Worm (Caenorhabditis elegans): Measurements from ENCODE around the gene irld-45.

irld-45 gene

ce11 chrV:1629329-1629728, 18.8 kb upstream of the irld-45 start, which contains the start of gene nhr-238:
Gene nhr-238, minus strand, starts transcription at chrV:1629432.
- TF ChIP-seq sdc-2 (tag; optimal IDR thresholded peaks at IDR 0.05): no peak
- no peak for TF ChIP-seq Y22D7AL.16 (tag; optimal IDR thresholded peaks at IDR 0.05)
- TF ChIP-seq hlh-13 (GFP tag; optimal IDR thresholded peaks at IDR 0.05): no peak
- TF ChIP-seq ttx-3 (tag; optimal IDR thresholded peaks at IDR 0.05): no peak
- no peak for TF ChIP-seq mec-3 (tag; optimal IDR thresholded peaks at IDR 0.05; ENCODE audit: borderline replicate concordance)
- TF ChIP-seq F13H6.1 (tag; optimal IDR thresholded peaks at IDR 0.05): no peak
- no peak for TF ChIP-seq eyg-1 (tag; optimal IDR thresholded peaks at IDR 0.05)
- no peak for TF ChIP-seq hlh-6 (tag; optimal IDR thresholded peaks at IDR 0.05)
- no peak for TF ChIP-seq C08G9.2 (tag; optimal IDR thresholded peaks at IDR 0.05)
- no peak for TF ChIP-seq ref-2 (tag; optimal IDR thresholded peaks at IDR 0.05)
- no peak for TF ChIP-seq ztf-16 (tag; optimal IDR thresholded peaks at IDR 0.05)
- TF ChIP-seq dmd-4 (tag; optimal IDR thresholded peaks at IDR 0.05; ENCODE audit: borderline replicate concordance): no peak
- no peak for TF ChIP-seq ceh-34 (tag; optimal IDR thresholded peaks at IDR 0.05)
- no peak for TF ChIP-seq hlh-30 (tag; optimal IDR thresholded peaks at IDR 0.05; ENCODE audit: insufficient read depth)
- no peak for TF ChIP-seq elt-4 (tag; optimal IDR thresholded peaks at IDR 0.05)
- TF ChIP-seq lin-11 (tag; optimal IDR thresholded peaks at IDR 0.05): no peak

- TF ChIP-seq nhr-11 (tag; optimal IDR thresholded peaks at IDR 0.05) (no peak), che-1 (tag; optimal IDR thresholded peaks at IDR 0.05) (no peak), K09A11.1 (tag; optimal IDR thresholded peaks at IDR 0.05; ENCODE audit: insufficient read depth) (no peak), ceh-34 (tag; optimal IDR thresholded peaks at IDR 0.05) (no peak), rnt-1 (tag; optimal IDR thresholded peaks at IDR 0.05) (no peak), ceh-24 (tag; optimal IDR thresholded peaks at IDR 0.05) (no peak), hlh-30 (tag; optimal IDR thresholded peaks at IDR 0.05; ENCODE audit: insufficient read depth) (no peak), ahr-1 (tag; optimal IDR thresholded peaks at IDR 0.05) (no peak)
Measured at ce11 chrV:1631148-1631547, 17.0 kb upstream of the irld-45 start, which contains the start of gene Y46H3D.8. Gene Y46H3D.8, minus strand, starts transcription at chrV:1631248.

DNA sequence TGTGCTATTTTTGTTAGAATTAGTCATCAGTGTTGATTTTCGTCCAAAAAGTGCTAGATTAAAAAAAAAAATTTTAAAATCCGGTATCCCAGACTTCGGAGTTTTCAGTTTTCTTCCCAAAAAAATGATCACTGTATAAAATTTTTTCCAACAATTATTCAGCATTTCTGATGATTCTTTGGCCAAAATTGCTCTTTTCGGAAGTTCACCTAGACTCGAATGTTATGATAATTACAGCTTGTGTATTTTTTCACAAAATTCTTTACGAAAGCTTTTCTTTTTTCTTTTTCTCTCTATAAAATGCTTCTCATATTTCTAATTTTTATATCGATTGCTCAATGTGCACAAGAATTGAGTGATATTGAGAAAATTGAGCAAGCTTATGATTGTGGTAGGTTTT, 16.4 kb upstream of the irld-45 start, which contains the start of gene irld-17:
irld-17 (plus strand) TSS at position 301 of the 400 bp plus-strand sequence.
- no peak for TF ChIP-seq elt-4 (tag; optimal IDR thresholded peaks at IDR 0.05)
- no peak for TF ChIP-seq ahr-1 (tag; optimal IDR thresholded peaks at IDR 0.05)
- no peak for TF ChIP-seq hlh-6 (tag; optimal IDR thresholded peaks at IDR 0.05)
- TF ChIP-seq syd-9 (tag; optimal IDR thresholded peaks at IDR 0.05): no peak
- no peak for TF ChIP-seq lim-6 (tag; optimal IDR thresholded peaks at IDR 0.05)
- no peak for TF ChIP-seq hlh-8 (tag; optimal IDR thresholded peaks at IDR 0.05)
- no peak for TF ChIP-seq hlh-15 (tag; optimal IDR thresholded peaks at IDR 0.05)

ce11 chrV:1635859-1636258, 12.2 kb upstream of the irld-45 start, which contains the start of gene str-222:
Gene str-222, plus strand, starts transcription at chrV:1636159.
- TF ChIP-seq ceh-18 (tag; optimal IDR thresholded peaks at IDR 0.05) (no peak), npax-4 (tag; optimal IDR thresholded peaks at IDR 0.05) (no peak), sox-2 (GFP tag; IDR thresholded peaks at IDR 0.05) (no peak), elt-4 (tag; optimal IDR thresholded peaks at IDR 0.05) (no peak), odd-2 (tag; optimal IDR thresholded peaks at IDR 0.05) (no peak), pax-1 (tag; optimal IDR thresholded peaks at IDR 0.05) (no peak), ceh-22 (tag; optimal IDR thresholded peaks at IDR 0.05) (no peak), ceh-30 (tag; optimal IDR thresholded peaks at IDR 0.05) (no peak), ztf-16 (tag; optimal IDR thresholded peaks at IDR 0.05) (no peak), C08G9.2 (tag; optimal IDR thresholded peaks at IDR 0.05) (no peak), unc-55 (GFP tag; optimal IDR thresholded peaks at IDR 0.05) (no peak)

DNA sequence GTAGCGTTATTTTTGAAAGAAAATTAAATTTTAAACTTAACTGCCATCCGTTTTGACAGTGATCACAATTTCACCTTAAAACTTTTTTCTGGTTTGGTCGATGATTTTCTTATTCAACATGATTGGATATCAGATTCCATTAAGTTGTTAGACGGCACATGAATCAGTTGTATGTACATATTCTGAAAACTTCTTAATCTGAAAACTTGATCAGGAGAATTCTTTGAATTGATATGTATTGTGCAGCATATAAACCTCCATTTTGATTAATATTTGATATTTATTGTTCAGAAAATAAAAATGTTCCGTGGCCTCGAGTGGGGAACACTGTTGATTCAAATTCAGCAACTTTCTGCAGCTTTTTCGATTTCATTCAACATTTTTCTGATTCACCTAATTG, 8.1 kb upstream of the irld-45 start, which contains the start of gene str-221:
str-221 (plus strand) TSS at position 301 of the 400 bp plus-strand sequence.
- TF ChIP-seq ceh-31 (tag; optimal IDR thresholded peaks at IDR 0.05) (no peak), ttx-3 (tag; optimal IDR thresholded peaks at IDR 0.05) (no peak), gmeb-2 (tag; optimal IDR thresholded peaks at IDR 0.05) (no peak), ceh-45 (GFP tag; IDR thresholded peaks at IDR 0.05) (no peak), unc-86 (tag; optimal IDR thresholded peaks at IDR 0.05) (no peak)

Data from whole organism, late embryonic.